Worm (Caenorhabditis elegans) whole organism, L4 larva: Measurements from ENCODE around the gene F59B10.2.

Source experiments
- D1046.2 ChIP-seq: fragments of 200-800 bp; sonication (Bioruptor generic); IDR thresholded peaks from 2 replicates; pipeline ENCODE4 v1.3.6; 2022; ENCODE audit warnings: missing genetic modification characterization, missing compliant biosample characterization
- F10B5.3 ChIP-seq: sonication (generic microtip); optimal IDR thresholded peaks from 2 replicates; lab custom pipeline; 2016; ENCODE audit warnings: mild to moderate bottlenecking, missing genetic modification characterization, missing compliant biosample characterization
- F26F4.8 ChIP-seq: fragments of 200-800 bp; sonication (Bioruptor generic); conservative IDR thresholded peaks from 2 replicates; pipeline ENCODE4 v1.3.6; 2022; ENCODE audit warnings: missing genetic modification characterization, missing compliant biosample characterization
- F37D6.2 ChIP-seq: sonication (generic microtip); optimal IDR thresholded peaks from 2 replicates; lab custom pipeline; 2016; ENCODE audit warnings: mild to moderate bottlenecking, missing genetic modification characterization, missing compliant biosample characterization
- F44E2.7 ChIP-seq: fragments of 200-800 bp; sonication (Bioruptor generic); IDR thresholded peaks from 2 replicates; pipeline ENCODE4 v2.1.2; 2022; ENCODE audit warnings: missing genetic modification characterization, missing compliant biosample characterization
- F49E8.2 ChIP-seq: sonication (generic microtip); optimal IDR thresholded peaks from 2 replicates; lab custom pipeline; 2016; ENCODE audit warnings: missing compliant biosample characterization, mild to moderate bottlenecking, missing genetic modification characterization, borderline replicate concordance
- T26A8.4 ChIP-seq: fragments of 200-800 bp; sonication (Bioruptor generic); IDR thresholded peaks from 2 replicates; pipeline ENCODE4 v1.3.6; 2022; ENCODE audit warnings: missing genetic modification characterization, missing compliant biosample characterization
- Y105C5A.15 ChIP-seq: fragments of 200-800 bp; sonication (Bioruptor generic); IDR thresholded peaks from 2 replicates; pipeline ENCODE4 v1.3.6; 2022; ENCODE audit warnings: missing genetic modification characterization, missing compliant biosample characterization
- Y48G9A.11 ChIP-seq: fragments of 200-800 bp; sonication (Bioruptor generic); IDR thresholded peaks from 2 replicates; pipeline ENCODE4 v1.3.6; 2022; ENCODE audit warnings: missing genetic modification reagents, missing genetic modification characterization, missing compliant biosample characterization
- Y5F2A.4 ChIP-seq: fragments of 200-800 bp; sonication (Bioruptor generic); optimal IDR thresholded peaks from 2 replicates; lab custom pipeline; 2018; ENCODE audit warnings: mild to moderate bottlenecking, missing genetic modification characterization, missing compliant biosample characterization
- aha-1 ChIP-seq: fragments of 150-350 bp; peaks from one replicate; lab custom pipeline; 2014; ENCODE audit warnings: missing biosample characterization, missing genetic modification characterization
- aly-2 ChIP-seq: sonication (generic microtip); optimal IDR thresholded peaks from 2 replicates; lab custom pipeline; 2018; ENCODE audit warnings: missing biosample characterization, missing genetic modification characterization
- ama-1 ChIP-seq: fragments of 150-350 bp; optimal IDR thresholded peaks from 2 replicates; lab custom pipeline; 2014; ENCODE audit warnings: inconsistent platforms, mixed read lengths
- arid-1 ChIP-seq: fragments of 200-800 bp; sonication (Bioruptor generic); conservative IDR thresholded peaks from 2 replicates; pipeline ENCODE4 v1.3.6; 2022; ENCODE audit warnings: missing genetic modification reagents, missing genetic modification characterization, missing compliant biosample characterization
- attf-4 ChIP-seq: sonication (generic microtip); optimal IDR thresholded peaks from 3 replicates; lab custom pipeline; 2017; ENCODE audit warnings: missing biosample characterization, missing genetic modification characterization
- ceh-44 ChIP-seq: fragments of 200-800 bp; sonication (Bioruptor generic); IDR thresholded peaks from 2 replicates; pipeline ENCODE4 v1.3.6; 2022; ENCODE audit warnings: missing genetic modification reagents, missing genetic modification characterization, missing compliant biosample characterization
- ceh-82 ChIP-seq: sonication (generic microtip); optimal IDR thresholded peaks from 2 replicates; lab custom pipeline; 2017; ENCODE audit warnings: missing biosample characterization, missing genetic modification characterization
- ces-1 ChIP-seq: fragments of 150-350 bp; sonication (generic microtip); optimal IDR thresholded peaks from 4 replicates; lab custom pipeline; 2014; ENCODE audit warnings: missing biosample characterization, missing genetic modification reagents, missing genetic modification characterization
- daf-12 ChIP-seq: fragments of 150-350 bp; optimal IDR thresholded peaks from 2 replicates; lab custom pipeline; 2014; ENCODE audit warnings: missing biosample characterization, missing genetic modification reagents, missing genetic modification characterization
- daf-19 ChIP-seq: fragments of 200-800 bp; sonication (Bioruptor generic); conservative IDR thresholded peaks from 2 replicates; pipeline ENCODE4 v1.3.6; 2022; ENCODE audit warnings: missing genetic modification characterization, missing compliant biosample characterization
- dmd-9 ChIP-seq: fragments of 200-800 bp; sonication (Bioruptor generic); IDR thresholded peaks from 2 replicates; pipeline ENCODE4 v1.3.6; 2022; ENCODE audit warnings: missing genetic modification reagents, missing genetic modification characterization, missing compliant biosample characterization
- dpl-1 ChIP-seq: fragments of 150-350 bp; optimal IDR thresholded peaks from 2 replicates; lab custom pipeline; 2014; ENCODE audit warnings: missing biosample characterization, missing genetic modification reagents, missing genetic modification characterization
- dve-1 ChIP-seq: sonication (generic microtip); optimal IDR thresholded peaks from 2 replicates; lab custom pipeline; 2017; ENCODE audit warnings: antibody characterized with exemption, mild to moderate bottlenecking, missing genetic modification characterization, missing compliant biosample characterization; ENCODE audit not compliant: insufficient read depth
- egl-43 ChIP-seq: fragments of 200-800 bp; sonication (Bioruptor generic); IDR thresholded peaks from 2 replicates; pipeline ENCODE4 v1.3.6; 2022; ENCODE audit warnings: missing genetic modification reagents, missing genetic modification characterization, missing compliant biosample characterization
- hif-1 ChIP-seq, 2 experiments: sonication (generic microtip); optimal IDR thresholded peaks; 2 replicates each; lab custom pipeline; 2016 to 2017; ENCODE audit warnings: missing compliant biosample characterization in 2 of 2, missing genetic modification characterization in 2 of 2, missing genetic modification reagents in 2 of 2, missing genotype in 2 of 2, mild to moderate bottlenecking in 1 of 2
- hlh-11 ChIP-seq: fragments of 200-800 bp; sonication (Bioruptor generic); optimal IDR thresholded peaks from 2 replicates; lab custom pipeline; 2018; ENCODE audit warnings: mild to moderate bottlenecking, missing genetic modification characterization, missing compliant biosample characterization
- hmg-1.1 ChIP-seq: fragments of 200-800 bp; sonication (Bioruptor generic); IDR thresholded peaks from 2 replicates; pipeline ENCODE4 v1.3.6; 2022; ENCODE audit warnings: missing genetic modification reagents, missing genetic modification characterization, missing compliant biosample characterization
- jun-1 ChIP-seq: fragments of 150-350 bp; optimal IDR thresholded peaks from 2 replicates; lab custom pipeline; 2014; ENCODE audit warnings: missing biosample characterization, missing genetic modification reagents, missing genetic modification characterization
- lin-1 ChIP-seq: fragments of 200-800 bp; sonication (Bioruptor generic); IDR thresholded peaks from 2 replicates; pipeline ENCODE4 v1.3.6; 2022; ENCODE audit warnings: missing genetic modification reagents, missing genetic modification characterization, missing compliant biosample characterization
- lin-13 ChIP-seq: fragments of 150-350 bp; optimal IDR thresholded peaks from 2 replicates; lab custom pipeline; 2014; ENCODE audit warnings: missing biosample characterization, missing genetic modification reagents, missing genetic modification characterization
- lin-38 ChIP-seq: fragments of 200-800 bp; sonication (Bioruptor generic); IDR thresholded peaks from 2 replicates; pipeline ENCODE4 v1.3.6; 2022; ENCODE audit warnings: missing genetic modification reagents, missing genetic modification characterization, missing compliant biosample characterization
- madf-9 ChIP-seq: fragments of 200-800 bp; sonication (Bioruptor generic); conservative IDR thresholded peaks from 2 replicates; pipeline ENCODE4 v1.3.6; 2022; ENCODE audit warnings: missing genetic modification reagents, missing genetic modification characterization, missing compliant biosample characterization
- nhr-11 ChIP-seq: fragments of 150-350 bp; optimal IDR thresholded peaks from 2 replicates; lab custom pipeline; 2014; ENCODE audit warnings: missing biosample characterization, missing genetic modification characterization
- nhr-28 ChIP-seq: fragments of 150-350 bp; optimal IDR thresholded peaks from 2 replicates; lab custom pipeline; 2014; ENCODE audit warnings: missing biosample characterization, missing genetic modification characterization
- nhr-6 ChIP-seq: fragments of 150-350 bp; optimal IDR thresholded peaks from 2 replicates; lab custom pipeline; 2014; ENCODE audit warnings: missing biosample characterization, missing genetic modification characterization
- pha-4 ChIP-seq, 2 experiments: fragments of 150-350 bp in 1 of 2; fragments of 200-800 bp in 1 of 2; sonication (Bioruptor generic) in 1 of 2; IDR thresholded peaks in 1 of 2; optimal IDR thresholded peaks in 1 of 2; 2 replicates each; pipeline versions ENCODE4 v1.3.6 to Lab custom; 2014 to 2022; ENCODE audit warnings: missing genetic modification characterization in 2 of 2, missing genetic modification reagents in 2 of 2, missing biosample characterization in 1 of 2, missing compliant biosample characterization in 1 of 2
- php-3 ChIP-seq: fragments of 200-800 bp; sonication (Bioruptor generic); IDR thresholded peaks from 2 replicates; pipeline ENCODE4 v1.3.6; 2022; ENCODE audit warnings: missing genetic modification reagents, missing genetic modification characterization, missing compliant biosample characterization
- rbr-2 ChIP-seq: sonication (generic microtip); optimal IDR thresholded peaks from 2 replicates; lab custom pipeline; 2016; ENCODE audit warnings: missing genotype, missing genetic modification characterization, missing compliant biosample characterization
- saeg-2 ChIP-seq: fragments of 200-800 bp; sonication (Bioruptor generic); IDR thresholded peaks from 2 replicates; pipeline ENCODE4 v1.3.6; 2022; ENCODE audit warnings: missing genetic modification reagents, missing genetic modification characterization, missing compliant biosample characterization
- set-16 ChIP-seq: fragments of 200-800 bp; sonication (Bioruptor generic); IDR thresholded peaks from 2 replicates; pipeline ENCODE4 v1.3.6; 2022; ENCODE audit warnings: missing genetic modification reagents, missing genetic modification characterization, missing compliant biosample characterization
- snpc-1.2 ChIP-seq: fragments of 200-800 bp; sonication (Bioruptor generic); IDR thresholded peaks from 2 replicates; pipeline ENCODE4 v1.3.6; 2022; ENCODE audit warnings: missing genetic modification reagents, missing genetic modification characterization, missing compliant biosample characterization
- spr-1 ChIP-seq: sonication (generic microtip); optimal IDR thresholded peaks from 2 replicates; lab custom pipeline; 2016; ENCODE audit warnings: mild to moderate bottlenecking, missing genetic modification characterization, missing compliant biosample characterization
- unc-130 ChIP-seq: sonication (generic microtip); optimal IDR thresholded peaks from 2 replicates; lab custom pipeline; 2016; ENCODE audit warnings: missing genetic modification reagents, missing genetic modification characterization, missing compliant biosample characterization
- unc-62 ChIP-seq, 3 experiments: fragments of 150-350 bp in 1 of 3; sonication (generic microtip); optimal IDR thresholded peaks in 2 of 3; peaks in 1 of 3; 1 replicate in 1 of 3; 2 replicates in 2 of 3; lab custom pipeline; 2014 to 2017; ENCODE audit warnings: missing biosample characterization in 3 of 3, missing genetic modification characterization in 3 of 3, missing genetic modification reagents in 3 of 3, missing genotype in 1 of 3
- zfp-3 ChIP-seq: fragments of 200-800 bp; sonication (Bioruptor generic); conservative IDR thresholded peaks from 2 replicates; pipeline ENCODE4 v1.3.6; 2022; ENCODE audit warnings: missing genetic modification reagents, missing genetic modification characterization, missing compliant biosample characterization
- ztf-11 ChIP-seq: fragments of 150-350 bp; optimal IDR thresholded peaks from 2 replicates; lab custom pipeline; 2014; ENCODE audit warnings: missing biosample characterization, missing genetic modification characterization

The F59B10.2 gene

DNA sequence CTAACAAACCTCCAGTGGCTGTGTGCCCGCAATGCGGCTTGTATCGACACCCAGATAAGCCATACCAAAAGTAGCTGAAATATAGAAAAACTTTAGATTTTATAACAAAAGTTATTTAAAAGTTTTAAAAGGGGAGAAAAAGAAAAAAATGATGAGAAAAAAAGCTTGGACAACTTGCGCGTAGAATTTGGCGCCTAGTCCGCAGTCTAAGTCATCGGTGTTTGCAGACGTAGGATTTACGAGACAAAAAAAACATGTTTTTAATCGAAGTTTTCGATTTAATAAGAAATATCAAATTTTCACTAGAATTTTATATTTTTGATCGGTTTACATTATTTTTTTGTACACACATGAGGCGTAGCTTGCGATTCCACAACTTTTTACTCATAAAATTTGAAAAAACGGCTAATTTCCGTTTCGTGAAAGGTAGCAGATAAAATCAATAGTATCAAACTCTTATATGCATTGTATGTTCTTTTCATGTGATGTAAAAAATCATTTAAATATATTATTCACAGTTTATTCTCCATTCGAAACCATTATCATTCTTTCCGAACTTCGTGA is 32.4 kb upstream of the F59B10.2 start, which contains the start of gene pro-1 (continued):
- peak in 1 of 2 experiments; percentile 90 for TF ChIP-seq unc-62 (GFP tag; optimal IDR thresholded peaks at IDR 0.05 in 1 of 2; lab: Kevin White, UChicago)
- no peak for TF ChIP-seq unc-62 (tag; optimal IDR thresholded peaks at IDR 0.05; lab: Kevin White, UChicago)
- peak; percentile 66 for TF ChIP-seq F37D6.2 (tag; lab: Kevin White, UChicago)
- TF ChIP-seq Y105C5A.15 (GFP tag; lab: Robert Waterston, UW) = peak; percentile 50; the same call in 1 of the 2 replicates
- no peak for TF ChIP-seq aha-1 (tag; lab: Kevin White, UChicago)
- peak; percentile 90 for TF ChIP-seq dve-1 (tag; lab: Kevin White, UChicago)
- peak; percentile 89; the same call in 1 of the 2 replicates for TF ChIP-seq D1046.2 (GFP tag; lab: Robert Waterston, UW)
- no peak for TF ChIP-seq spr-1 (tag; lab: Kevin White, UChicago)
- TF ChIP-seq attf-4 (tag; lab: Kevin White, UChicago) = no peak
- peak; percentile 78 for TF ChIP-seq daf-19 (GFP tag; lab: Robert Waterston, UW)
- peak; percentile 94 for TF ChIP-seq zfp-3 (GFP tag; lab: Robert Waterston, UW)
- TF ChIP-seq hmg-1.1 = peak; percentile 80
- no peak for TF ChIP-seq ztf-11 (tag; lab: Kevin White, UChicago)
- no peak for TF ChIP-seq Y5F2A.4 (GFP tag; lab: Kevin White, UChicago)
- peak; percentile 58 for TF ChIP-seq dpl-1 (GFP tag; lab: Kevin White, UChicago)
- no peak for TF ChIP-seq F49E8.2
- no peak for TF ChIP-seq daf-12 (tag; lab: Kevin White, UChicago)
- TF ChIP-seq Y48G9A.11 (GFP tag; lab: Robert Waterston, UW) = peak; percentile 56; the same call in 1 of the 2 replicates
- peak; percentile 80 for TF ChIP-seq php-3 (GFP tag; lab: Robert Waterston, UW)
- peak; percentile 92 for TF ChIP-seq arid-1 (GFP tag; lab: Robert Waterston, UW)
- no peak for TF ChIP-seq F44E2.7
- TF ChIP-seq nhr-11 (tag; lab: Kevin White, UChicago) = peak; percentile 61
- no peak for TF ChIP-seq F26F4.8
- no peak for TF ChIP-seq madf-9
- peak; percentile 83 for TF ChIP-seq saeg-2
- TF ChIP-seq hlh-11 (tag; lab: Kevin White, UChicago) = peak; percentile 76
- TF ChIP-seq rbr-2 (tag; lab: Kevin White, UChicago) = peak; percentile 62
- TF ChIP-seq nhr-28 (tag; lab: Kevin White, UChicago) = peak; percentile 47
- TF ChIP-seq dmd-9 (GFP tag; lab: Robert Waterston, UW) = peak; percentile 75; the same call in 1 of the 2 replicates
- TF ChIP-seq aly-2 (tag; lab: Kevin White, UChicago) = no peak
- TF ChIP-seq F10B5.3 (tag; lab: Kevin White, UChicago) = no peak
- peak; percentile 76 for TF ChIP-seq nhr-6 (tag; lab: Kevin White, UChicago)
- TF ChIP-seq egl-43 (GFP tag; lab: Robert Waterston, UW) = peak; percentile 92
- TF ChIP-seq hif-1 (tag; optimal IDR thresholded peaks at IDR 0.05; lab: Kevin White, UChicago) = peak in 1 of 2 experiments; percentile 84
- TF ChIP-seq unc-130 (GFP tag; lab: Kevin White, UChicago) = no peak
- TF ChIP-seq lin-1 = peak; percentile 72
- peak; percentile 6 for TF ChIP-seq lin-13
- no peak for TF ChIP-seq ces-1 (GFP tag; lab: Kevin White, UChicago)
- no peak for TF ChIP-seq ceh-44 (GFP tag; lab: Robert Waterston, UW)
- peak; percentile 92 for TF ChIP-seq ama-1 (lab: Kevin White, UChicago)
- TF ChIP-seq set-16 (GFP tag; lab: Robert Waterston, UW) = 0 out of 2 replicates have a peak, but pooled peaks have one; percentile 7

DNA sequence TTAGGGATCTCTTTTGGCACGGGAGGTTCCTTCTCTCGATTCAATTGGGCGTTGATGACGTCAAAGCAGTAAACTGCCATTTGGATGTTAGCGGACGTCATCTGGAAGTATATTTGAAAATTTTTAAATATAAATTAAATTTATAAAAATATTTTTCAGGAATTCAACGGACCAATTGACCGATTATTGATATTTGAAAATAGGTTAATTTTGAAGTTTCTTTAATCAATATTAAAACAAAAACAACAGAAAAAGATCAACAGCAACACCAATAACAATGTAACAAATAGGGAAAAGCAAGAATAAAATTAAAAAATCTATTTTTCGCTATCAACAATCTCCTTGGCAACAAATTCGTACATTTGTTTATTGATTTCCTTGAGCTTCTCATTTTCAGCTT is 29.6 kb upstream of the F59B10.2 start, which contains the start of gene R166.3:
TSS of gene R166.3 (minus strand) at position 101 of the 400 bp plus-strand sequence.
- no peak for TF ChIP-seq T26A8.4
- TF ChIP-seq ceh-82 (tag; lab: Kevin White, UChicago) = no peak
- peak; percentile 31; the same call in 1 of the 2 replicates for TF ChIP-seq lin-38 (GFP tag; lab: Robert Waterston, UW)
- no peak for TF ChIP-seq jun-1 (tag; lab: Kevin White, UChicago)
- TF ChIP-seq php-3 (GFP tag; lab: Robert Waterston, UW) = no peak
- TF ChIP-seq snpc-1.2 (GFP tag; lab: Robert Waterston, UW) = no peak
- TF ChIP-seq pha-4 (GFP tag; IDR thresholded peaks at IDR 0.05; lab: Robert Waterston, UW) = no peak
- TF ChIP-seq pha-4 (tag; optimal IDR thresholded peaks at IDR 0.05; lab: Kevin White, UChicago) = no peak
